Fruit fly (Drosophila melanogaster): Measurements from ENCODE around the gene CG14615.

Gene CG14615

DNA sequence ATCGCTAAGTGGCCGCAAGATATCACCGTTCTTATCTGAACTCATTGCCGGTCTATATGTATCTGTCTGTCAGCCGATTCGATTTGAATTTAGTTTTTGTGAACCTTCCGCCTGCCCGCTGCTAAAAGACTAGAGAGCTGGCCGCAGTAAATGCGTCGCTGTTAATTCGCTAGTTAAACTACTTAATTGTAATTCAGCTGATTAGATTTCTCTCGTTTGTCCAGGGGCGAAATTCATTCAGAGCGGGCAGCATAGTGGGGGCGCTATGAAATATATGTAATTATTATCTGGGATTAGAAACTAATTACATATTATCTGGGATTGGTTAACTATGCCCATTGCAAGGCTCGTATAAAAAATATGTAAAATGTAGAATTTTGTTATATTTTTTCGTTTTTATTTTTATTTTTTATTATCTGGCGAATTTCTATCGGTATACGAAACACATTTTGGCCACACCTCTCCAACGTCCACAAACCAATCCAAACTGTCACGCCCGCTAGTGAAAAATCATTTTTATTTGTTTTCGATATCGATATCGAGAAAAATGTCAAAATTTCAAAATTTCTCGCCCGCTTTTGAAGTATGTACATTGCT, at the start of gene CG14615, which contains the start of gene tilB:
CG14615 (minus strand) TSS at position 301 of the 597 bp plus-strand sequence.
tilB (plus strand) TSS at position 547 of the 597 bp plus-strand sequence.
- TF ChIP-seq CG5204 (GFP tag; optimal IDR thresholded peaks at IDR 0.05) (peak; percentile 42), CG11617 (GFP tag; optimal IDR thresholded peaks at IDR 0.05) (peak; percentile 49), kay (GFP tag; ENCODE audit: borderline replicate concordance) (peak; percentile 30), ovo (GFP tag; optimal IDR thresholded peaks at IDR 0.05) (no peak), CG14711 (tag; optimal IDR thresholded peaks at IDR 0.05) (peak; percentile 55), Mnt (GFP tag; optimal IDR thresholded peaks at IDR 0.05) (peak; percentile 52), CG7045 (GFP tag; optimal IDR thresholded peaks at IDR 0.05) (peak; percentile 24), pad (GFP tag; optimal IDR thresholded peaks at IDR 0.05) (peak; percentile 21), Crg-1 (GFP tag; optimal IDR thresholded peaks at IDR 0.05) (peak; percentile 18), toe (GFP tag; optimal IDR thresholded peaks at IDR 0.05) (peak; percentile 28), cnc (optimal IDR thresholded peaks at IDR 0.05) (no peak), Clk (GFP tag; optimal IDR thresholded peaks at IDR 0.05) (no peak), bab1 (GFP tag; optimal IDR thresholded peaks at IDR 0.05) (no peak), Hr96 (GFP tag; optimal IDR thresholded peaks at IDR 0.05) (no peak), CG33017 (tag; optimal IDR thresholded peaks at IDR 0.05) (peak; percentile 39), cic (GFP tag; optimal IDR thresholded peaks at IDR 0.05) (peak; percentile 56), tj (GFP tag; optimal IDR thresholded peaks at IDR 0.05) (no peak), CG12768 (GFP tag; optimal IDR thresholded peaks at IDR 0.05) (peak; percentile 68), CG7101 (tag; optimal IDR thresholded peaks at IDR 0.05) (peak; percentile 63), CG1620 (GFP tag; optimal IDR thresholded peaks at IDR 0.05) (no peak)

DNA sequence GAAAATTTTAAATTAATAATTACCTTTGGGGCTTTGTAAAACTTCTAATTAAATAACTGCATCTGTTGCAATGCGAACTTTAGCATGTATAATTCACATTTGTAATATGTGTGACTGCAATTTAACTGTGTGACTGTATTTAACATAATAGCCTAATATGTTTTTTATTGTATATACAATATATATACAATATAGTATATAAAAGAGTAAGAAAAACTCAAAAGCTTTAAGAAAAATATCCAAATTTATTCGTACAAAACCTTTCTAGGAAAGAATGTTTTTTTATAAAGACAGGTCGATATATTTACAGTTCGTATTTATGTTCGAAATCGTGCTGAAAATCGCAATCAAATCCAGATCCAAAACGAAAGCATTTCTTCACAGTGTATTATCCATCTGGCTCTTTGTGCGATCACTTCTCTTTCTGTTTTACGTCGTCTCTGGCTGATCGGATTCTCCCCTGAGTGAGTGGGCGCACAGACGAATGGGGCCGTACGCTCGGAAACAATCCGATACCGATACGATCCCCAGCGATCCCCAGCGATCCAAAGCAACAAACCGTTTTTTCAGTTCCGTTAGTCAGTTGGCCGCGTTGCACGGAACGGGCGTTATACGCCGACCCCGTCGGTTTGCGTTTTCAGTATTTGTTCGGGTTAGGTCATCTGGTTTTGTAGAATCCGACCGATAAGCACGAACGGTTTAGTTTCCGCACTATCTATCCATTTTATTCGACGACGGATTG, 41.9 kb upstream of the CG14615 start:
- TF ChIP-seq Crg-1 (GFP tag; optimal IDR thresholded peaks at IDR 0.05) (no peak), Clk (GFP tag; optimal IDR thresholded peaks at IDR 0.05) (no peak), toe (GFP tag; optimal IDR thresholded peaks at IDR 0.05) (peak; percentile 19), bab1 (GFP tag; optimal IDR thresholded peaks at IDR 0.05) (peak; percentile 44), CG33017 (tag; optimal IDR thresholded peaks at IDR 0.05) (peak; percentile 21), kay (GFP tag; ENCODE audit: borderline replicate concordance) (no peak), cnc (optimal IDR thresholded peaks at IDR 0.05) (no peak), CG14711 (tag; optimal IDR thresholded peaks at IDR 0.05) (no peak), Hr96 (GFP tag; optimal IDR thresholded peaks at IDR 0.05) (no peak), ovo (GFP tag; optimal IDR thresholded peaks at IDR 0.05) (peak; percentile 92), CG7101 (tag; optimal IDR thresholded peaks at IDR 0.05) (peak; percentile 52), CG11617 (GFP tag; optimal IDR thresholded peaks at IDR 0.05) (peak; percentile 90), Mnt (GFP tag; optimal IDR thresholded peaks at IDR 0.05) (peak; percentile 6), tj (GFP tag; optimal IDR thresholded peaks at IDR 0.05) (peak; percentile 64), CG12768 (GFP tag; optimal IDR thresholded peaks at IDR 0.05) (peak; percentile 5), cic (GFP tag; optimal IDR thresholded peaks at IDR 0.05) (peak; percentile 12), CG7045 (GFP tag; optimal IDR thresholded peaks at IDR 0.05) (peak; percentile 16), pad (GFP tag; optimal IDR thresholded peaks at IDR 0.05) (peak; percentile 66), CG5204 (GFP tag; optimal IDR thresholded peaks at IDR 0.05) (no peak), CG1620 (GFP tag; optimal IDR thresholded peaks at IDR 0.05) (no peak)

DNA sequence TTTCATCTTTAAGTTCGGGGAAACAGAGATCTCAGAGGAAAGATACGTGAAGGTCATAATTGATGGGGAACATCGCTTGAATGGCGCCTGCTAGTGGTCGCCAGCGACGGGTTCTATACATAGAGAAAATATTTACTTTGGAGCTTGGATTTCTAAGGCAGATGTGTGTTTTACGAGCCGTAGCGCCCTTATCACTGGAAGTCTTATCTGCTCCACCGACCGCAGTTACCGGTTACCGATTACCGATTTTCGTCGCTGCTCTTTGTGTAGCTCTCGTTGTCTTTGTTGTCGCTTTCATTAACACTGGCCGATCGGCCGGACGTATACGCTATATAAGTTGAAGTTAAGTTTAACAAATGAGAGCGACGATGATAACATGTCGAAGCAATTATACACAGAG, 41.3 kb upstream of the CG14615 start:
- TF ChIP-seq ovo (GFP tag; optimal IDR thresholded peaks at IDR 0.05) (no peak), cic (GFP tag; optimal IDR thresholded peaks at IDR 0.05) (peak; percentile 72)

DNA sequence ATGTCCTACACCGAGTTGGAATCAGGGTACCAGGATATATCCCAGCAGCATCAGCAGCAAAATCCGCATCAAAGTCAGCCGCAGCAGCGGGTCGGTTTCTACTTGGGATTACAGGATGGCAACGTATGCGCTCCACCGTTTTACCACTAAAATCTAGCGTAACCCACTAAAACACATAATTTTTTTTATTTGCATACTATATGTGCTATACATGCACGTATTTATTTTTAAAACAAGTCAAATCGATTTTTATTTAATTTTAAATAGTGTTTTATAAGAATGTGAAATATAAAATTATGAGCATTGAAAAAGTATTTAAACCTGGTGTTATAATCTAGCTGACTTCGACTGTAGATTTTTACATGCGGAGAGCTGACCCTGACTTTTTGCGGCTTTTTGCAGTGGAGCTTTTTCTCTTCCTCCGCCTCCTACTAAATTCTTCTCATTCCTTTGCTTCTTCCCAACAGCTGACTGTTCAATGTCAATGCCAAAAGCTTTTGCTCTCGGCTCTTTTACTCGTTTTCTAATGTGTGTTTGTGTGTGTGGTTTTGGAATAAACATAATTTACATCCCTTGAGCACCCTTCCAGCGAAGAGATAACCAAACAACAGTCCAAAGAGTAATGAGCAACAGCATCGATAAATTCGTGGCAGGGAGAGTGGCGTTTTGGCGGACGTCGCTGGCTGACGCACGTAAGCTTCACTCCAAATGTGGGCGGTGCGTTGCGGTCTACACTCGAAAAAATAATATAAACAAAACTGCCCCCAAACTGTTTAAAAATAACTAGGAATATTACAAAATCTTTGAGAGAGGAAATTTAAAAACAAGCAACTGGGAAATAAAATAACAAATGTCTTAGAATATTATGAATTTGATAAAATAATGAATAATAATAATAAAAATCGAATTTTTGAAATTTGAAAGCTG, 38.6 kb upstream of the CG14615 start:
- TF ChIP-seq pad (GFP tag; optimal IDR thresholded peaks at IDR 0.05) (no peak), kay (GFP tag; ENCODE audit: borderline replicate concordance) (peak; percentile 89), cic (GFP tag; optimal IDR thresholded peaks at IDR 0.05) (peak; percentile 11), CG14711 (tag; optimal IDR thresholded peaks at IDR 0.05) (peak; percentile 38), Mnt (GFP tag; optimal IDR thresholded peaks at IDR 0.05) (no peak), CG5204 (GFP tag; optimal IDR thresholded peaks at IDR 0.05) (no peak), CG7101 (tag; optimal IDR thresholded peaks at IDR 0.05) (peak; percentile 9), tj (GFP tag; optimal IDR thresholded peaks at IDR 0.05) (peak; percentile 27)

DNA sequence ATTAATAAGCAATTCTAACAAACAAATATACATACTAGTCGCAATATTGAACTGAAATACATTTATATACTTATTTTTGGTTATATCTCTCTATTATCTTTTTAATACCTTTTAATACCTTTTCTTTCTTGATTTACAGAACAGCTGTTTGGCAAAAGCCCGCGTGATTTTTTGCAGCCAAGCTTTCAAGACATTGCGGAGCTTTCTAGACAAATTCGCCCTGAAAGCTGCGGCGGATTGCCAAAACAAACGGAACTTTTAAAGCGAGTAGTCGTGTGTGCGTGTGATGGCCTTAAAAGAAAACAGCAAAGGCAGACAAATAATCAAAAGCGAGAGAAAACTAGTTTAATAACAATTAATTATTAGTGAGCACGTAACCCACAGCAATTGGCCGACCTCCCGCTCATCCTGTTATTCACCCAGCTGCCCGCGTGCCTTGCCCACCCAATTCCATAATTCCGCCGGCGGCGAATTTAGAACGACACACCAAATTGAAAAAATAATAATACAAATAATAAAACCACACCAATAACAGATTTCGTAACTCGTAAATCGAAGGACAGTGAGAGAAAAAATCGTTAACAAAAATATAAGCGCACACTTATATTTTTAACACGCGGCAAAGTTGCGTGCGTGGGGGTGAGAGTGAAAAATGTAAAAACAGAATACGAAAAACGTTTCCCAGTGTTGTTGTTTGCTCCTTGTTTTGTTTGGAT, 37.8 kb upstream of the CG14615 start:
- TF ChIP-seq kay (GFP tag; ENCODE audit: borderline replicate concordance) (peak; percentile 6), Clk (GFP tag; optimal IDR thresholded peaks at IDR 0.05) (no peak), bab1 (GFP tag; optimal IDR thresholded peaks at IDR 0.05) (peak; percentile 80), CG33017 (tag; optimal IDR thresholded peaks at IDR 0.05) (no peak), tj (GFP tag; optimal IDR thresholded peaks at IDR 0.05) (peak; percentile 65), CG5204 (GFP tag; optimal IDR thresholded peaks at IDR 0.05) (no peak)

Data from whole organism, adult.